Fruit fly (Drosophila melanogaster): ENCODE data around the gene CG14265.

The CG14265 gene

dm6 chrX:3236586-3236985 is at the start of gene CG14265:
TSS of gene CG14265 (minus strand) at chrX:3236686.
- no peak for TF ChIP-seq CG5204 (GFP tag; optimal IDR thresholded peaks at IDR 0.05)
- TF ChIP-seq kay (GFP tag; ENCODE audit: borderline replicate concordance): no peak
- no peak for TF ChIP-seq CG7045 (GFP tag; optimal IDR thresholded peaks at IDR 0.05)
- TF ChIP-seq cic (GFP tag; optimal IDR thresholded peaks at IDR 0.05): no peak

- TF ChIP-seq CG7101 (tag; optimal IDR thresholded peaks at IDR 0.05) (peak; percentile 36), Crg-1 (GFP tag; optimal IDR thresholded peaks at IDR 0.05) (no peak), toe (GFP tag; optimal IDR thresholded peaks at IDR 0.05) (no peak), CG5204 (GFP tag; optimal IDR thresholded peaks at IDR 0.05) (no peak), cnc (optimal IDR thresholded peaks at IDR 0.05) (no peak), Mnt (GFP tag; optimal IDR thresholded peaks at IDR 0.05) (no peak)
These were observed 45.5 kb upstream of the CG14265 start for dm6 chrX:3281958-3282357.

dm6 chrX:3273557-3273956 is 37.1 kb upstream of the CG14265 start:
- TF ChIP-seq CG11617 (GFP tag; optimal IDR thresholded peaks at IDR 0.05) (no peak), CG5204 (GFP tag; optimal IDR thresholded peaks at IDR 0.05) (no peak), bab1 (GFP tag; optimal IDR thresholded peaks at IDR 0.05) (no peak), CG12768 (GFP tag; optimal IDR thresholded peaks at IDR 0.05) (no peak), CG14711 (tag; optimal IDR thresholded peaks at IDR 0.05) (no peak), tj (GFP tag; optimal IDR thresholded peaks at IDR 0.05) (no peak), Mnt (GFP tag; optimal IDR thresholded peaks at IDR 0.05) (no peak), cic (GFP tag; optimal IDR thresholded peaks at IDR 0.05) (no peak), CG1620 (GFP tag; optimal IDR thresholded peaks at IDR 0.05) (no peak), CG7101 (tag; optimal IDR thresholded peaks at IDR 0.05) (no peak), Crg-1 (GFP tag; optimal IDR thresholded peaks at IDR 0.05) (no peak), CG7045 (GFP tag; optimal IDR thresholded peaks at IDR 0.05) (no peak), Clk (GFP tag; optimal IDR thresholded peaks at IDR 0.05) (no peak), Hr96 (GFP tag; optimal IDR thresholded peaks at IDR 0.05) (no peak), toe (GFP tag; optimal IDR thresholded peaks at IDR 0.05) (no peak), ovo (GFP tag; optimal IDR thresholded peaks at IDR 0.05) (no peak), pad (GFP tag; optimal IDR thresholded peaks at IDR 0.05) (no peak), kay (GFP tag; ENCODE audit: borderline replicate concordance) (no peak), CG33017 (tag; optimal IDR thresholded peaks at IDR 0.05) (no peak)

dm6 chrX:3265828-3266227 is 29.3 kb upstream of the CG14265 start:
- TF ChIP-seq Hr96 (GFP tag; optimal IDR thresholded peaks at IDR 0.05) (peak; percentile 54), Clk (GFP tag; optimal IDR thresholded peaks at IDR 0.05) (no peak), Crg-1 (GFP tag; optimal IDR thresholded peaks at IDR 0.05) (no peak), CG14711 (tag; optimal IDR thresholded peaks at IDR 0.05) (peak; percentile 1), Mnt (GFP tag; optimal IDR thresholded peaks at IDR 0.05) (peak; percentile 1), bab1 (GFP tag; optimal IDR thresholded peaks at IDR 0.05) (no peak), cic (GFP tag; optimal IDR thresholded peaks at IDR 0.05) (peak; percentile 50), CG7101 (tag; optimal IDR thresholded peaks at IDR 0.05) (peak; percentile 10), CG7045 (GFP tag; optimal IDR thresholded peaks at IDR 0.05) (peak; percentile 38), pad (GFP tag; optimal IDR thresholded peaks at IDR 0.05) (no peak), CG33017 (tag; optimal IDR thresholded peaks at IDR 0.05) (peak; percentile 42), toe (GFP tag; optimal IDR thresholded peaks at IDR 0.05) (no peak), cnc (optimal IDR thresholded peaks at IDR 0.05) (no peak), tj (GFP tag; optimal IDR thresholded peaks at IDR 0.05) (peak; percentile 48), CG12768 (GFP tag; optimal IDR thresholded peaks at IDR 0.05) (peak; percentile 31), CG1620 (GFP tag; optimal IDR thresholded peaks at IDR 0.05) (no peak), CG5204 (GFP tag; optimal IDR thresholded peaks at IDR 0.05) (no peak), CG11617 (GFP tag; optimal IDR thresholded peaks at IDR 0.05) (peak; percentile 64), ovo (GFP tag; optimal IDR thresholded peaks at IDR 0.05) (no peak), kay (GFP tag; ENCODE audit: borderline replicate concordance) (peak; percentile 47)

dm6 chrX:3260536-3260935 is 24.1 kb upstream of the CG14265 start:
- TF ChIP-seq Hr96 (GFP tag; optimal IDR thresholded peaks at IDR 0.05): no peak
- no peak for TF ChIP-seq CG1620 (GFP tag; optimal IDR thresholded peaks at IDR 0.05)
- TF ChIP-seq bab1 (GFP tag; optimal IDR thresholded peaks at IDR 0.05): no peak
- TF ChIP-seq kay (GFP tag; ENCODE audit: borderline replicate concordance): no peak
- TF ChIP-seq CG7101 (tag; optimal IDR thresholded peaks at IDR 0.05): no peak
- TF ChIP-seq CG11617 (GFP tag; optimal IDR thresholded peaks at IDR 0.05): no peak
- no peak for TF ChIP-seq CG12768 (GFP tag; optimal IDR thresholded peaks at IDR 0.05)
- TF ChIP-seq CG33017 (tag; optimal IDR thresholded peaks at IDR 0.05): no peak
- no peak for TF ChIP-seq cic (GFP tag; optimal IDR thresholded peaks at IDR 0.05)
- no peak for TF ChIP-seq CG14711 (tag; optimal IDR thresholded peaks at IDR 0.05)
- no peak for TF ChIP-seq CG5204 (GFP tag; optimal IDR thresholded peaks at IDR 0.05)
- TF ChIP-seq CG7045 (GFP tag; optimal IDR thresholded peaks at IDR 0.05): no peak
- TF ChIP-seq cnc (optimal IDR thresholded peaks at IDR 0.05): no peak
- no peak for TF ChIP-seq ovo (GFP tag; optimal IDR thresholded peaks at IDR 0.05)
- no peak for TF ChIP-seq Crg-1 (GFP tag; optimal IDR thresholded peaks at IDR 0.05)
- TF ChIP-seq tj (GFP tag; optimal IDR thresholded peaks at IDR 0.05): no peak
- TF ChIP-seq pad (GFP tag; optimal IDR thresholded peaks at IDR 0.05): no peak
- no peak for TF ChIP-seq toe (GFP tag; optimal IDR thresholded peaks at IDR 0.05)

dm6 chrX:3255569-3256309 is 19.3 kb upstream of the CG14265 start:
- TF ChIP-seq tj (GFP tag; optimal IDR thresholded peaks at IDR 0.05): peak; percentile 70
- TF ChIP-seq ovo (GFP tag; optimal IDR thresholded peaks at IDR 0.05): peak; percentile 19
- peak; percentile 67 for TF ChIP-seq Mnt (GFP tag; optimal IDR thresholded peaks at IDR 0.05)
- no peak for TF ChIP-seq cnc (optimal IDR thresholded peaks at IDR 0.05)
- TF ChIP-seq CG14711 (tag; optimal IDR thresholded peaks at IDR 0.05): peak; percentile 78
- TF ChIP-seq CG1620 (GFP tag; optimal IDR thresholded peaks at IDR 0.05): peak; percentile 57
- TF ChIP-seq CG7101 (tag; optimal IDR thresholded peaks at IDR 0.05): peak; percentile 85
- peak; percentile 86 for TF ChIP-seq CG7045 (GFP tag; optimal IDR thresholded peaks at IDR 0.05)
- peak; percentile 80 for TF ChIP-seq CG12768 (GFP tag; optimal IDR thresholded peaks at IDR 0.05)
- TF ChIP-seq Crg-1 (GFP tag; optimal IDR thresholded peaks at IDR 0.05): peak; percentile 42
- TF ChIP-seq CG11617 (GFP tag; optimal IDR thresholded peaks at IDR 0.05): peak; percentile 91
- TF ChIP-seq CG33017 (tag; optimal IDR thresholded peaks at IDR 0.05): peak; percentile 80
- peak; percentile 73 for TF ChIP-seq pad (GFP tag; optimal IDR thresholded peaks at IDR 0.05)
- peak; percentile 1 for TF ChIP-seq bab1 (GFP tag; optimal IDR thresholded peaks at IDR 0.05)
- peak; percentile 72 for TF ChIP-seq Hr96 (GFP tag; optimal IDR thresholded peaks at IDR 0.05)
- TF ChIP-seq CG5204 (GFP tag; optimal IDR thresholded peaks at IDR 0.05): peak; percentile 89
- peak; percentile 57 for TF ChIP-seq toe (GFP tag; optimal IDR thresholded peaks at IDR 0.05)
- no peak for TF ChIP-seq cic (GFP tag; optimal IDR thresholded peaks at IDR 0.05)
- peak; percentile 44 for TF ChIP-seq kay (GFP tag; ENCODE audit: borderline replicate concordance)
- peak; percentile 72 for TF ChIP-seq Clk (GFP tag; optimal IDR thresholded peaks at IDR 0.05)
